Worm (Caenorhabditis elegans): ENCODE results near the gene F08H9.3.

The F08H9.3 gene

ce11 chrV:14504774-14505173, 41.6 kb upstream of the F08H9.3 start:
- no peak for TF ChIP-seq ceh-34 (tag; optimal IDR thresholded peaks at IDR 0.05)
- no peak for TF ChIP-seq elt-4 (tag; optimal IDR thresholded peaks at IDR 0.05)
- peak; percentile 3 for TF ChIP-seq lin-11 (tag; optimal IDR thresholded peaks at IDR 0.05)
- no peak for TF ChIP-seq ceh-48 (tag; optimal IDR thresholded peaks at IDR 0.05)
- no peak for TF ChIP-seq nhr-11 (tag; optimal IDR thresholded peaks at IDR 0.05)
- no peak for TF ChIP-seq unc-55 (GFP tag; optimal IDR thresholded peaks at IDR 0.05)
- TF ChIP-seq ceh-9 (tag; optimal IDR thresholded peaks at IDR 0.05) = no peak

ce11 chrV:14504120-14504519, 41.0 kb upstream of the F08H9.3 start:
- no peak for TF ChIP-seq T23F11.4 (GFP tag; optimal IDR thresholded peaks at IDR 0.05)
- TF ChIP-seq dve-1 (tag; optimal IDR thresholded peaks at IDR 0.05) = no peak

- TF ChIP-seq dmd-4 (tag; optimal IDR thresholded peaks at IDR 0.05; ENCODE audit: borderline replicate concordance) = no peak
- TF ChIP-seq elt-2 (tag; optimal IDR thresholded peaks at IDR 0.05) = peak; percentile 47
- no peak for TF ChIP-seq hlh-15 (tag; optimal IDR thresholded peaks at IDR 0.05)
- no peak for TF ChIP-seq ceh-45 (GFP tag; IDR thresholded peaks at IDR 0.05)
Observed at ce11 chrV:14503065-14503464, 39.9 kb upstream of the F08H9.3 start.

- no peak for TF ChIP-seq gmeb-2 (tag; optimal IDR thresholded peaks at IDR 0.05)
- peak; percentile 34 for TF ChIP-seq ref-2 (tag; optimal IDR thresholded peaks at IDR 0.05)
- no peak for TF ChIP-seq rnt-1 (tag; optimal IDR thresholded peaks at IDR 0.05)
- no peak for TF ChIP-seq ceh-2 (tag; optimal IDR thresholded peaks at IDR 0.05)
- peak; percentile 31 for TF ChIP-seq elt-2 (tag; optimal IDR thresholded peaks at IDR 0.05)
- TF ChIP-seq ahr-1 (tag; optimal IDR thresholded peaks at IDR 0.05) = no peak
- TF ChIP-seq ceh-19 (GFP tag; optimal IDR thresholded peaks at IDR 0.05) = peak; percentile 15
- no peak for TF ChIP-seq hlh-8 (tag; optimal IDR thresholded peaks at IDR 0.05)
- no peak for TF ChIP-seq unc-55 (GFP tag; optimal IDR thresholded peaks at IDR 0.05)
- no peak for TF ChIP-seq dmd-4 (tag; optimal IDR thresholded peaks at IDR 0.05; ENCODE audit: borderline replicate concordance)
- TF ChIP-seq syd-9 (tag; optimal IDR thresholded peaks at IDR 0.05) = peak; percentile 8
- no peak for TF ChIP-seq ceh-18 (tag; optimal IDR thresholded peaks at IDR 0.05)
- peak; percentile 8 for TF ChIP-seq tbx-2 (tag; optimal IDR thresholded peaks at IDR 0.05)
- TF ChIP-seq npax-4 (tag; optimal IDR thresholded peaks at IDR 0.05) = no peak
- TF ChIP-seq ceh-22 (tag; optimal IDR thresholded peaks at IDR 0.05) = peak; percentile 8
- no peak for TF ChIP-seq dve-1 (tag; optimal IDR thresholded peaks at IDR 0.05)
- no peak for TF ChIP-seq mec-3 (tag; optimal IDR thresholded peaks at IDR 0.05; ENCODE audit: borderline replicate concordance)
- TF ChIP-seq K09A11.1 (tag; optimal IDR thresholded peaks at IDR 0.05; ENCODE audit: insufficient read depth) = no peak
Observed at ce11 chrV:14501136-14501535, 38.0 kb upstream of the F08H9.3 start, which contains the start of gene R02D5.24. Gene R02D5.24, plus strand, starts transcription at chrV:14501340.

- TF ChIP-seq ceh-31 (tag; optimal IDR thresholded peaks at IDR 0.05) (peak; percentile 15), nhr-11 (tag; optimal IDR thresholded peaks at IDR 0.05) (no peak), pag-3 (tag; optimal IDR thresholded peaks at IDR 0.05; ENCODE audit: borderline replicate concordance) (no peak), unc-42 (tag; optimal IDR thresholded peaks at IDR 0.05) (no peak), ceh-18 (tag; optimal IDR thresholded peaks at IDR 0.05) (no peak), pha-2 (tag; optimal IDR thresholded peaks at IDR 0.05) (no peak), fkh-10 (GFP tag; optimal IDR thresholded peaks at IDR 0.05) (no peak)
Observed at ce11 chrV:14500554-14500953, 37.4 kb upstream of the F08H9.3 start.

Measured in whole organism, late embryonic.